Fruit fly (Drosophila melanogaster): ENCODE results near the gene CG33647.
A peak's percentile ranks its signal among the peaks of the same experiment; 100 is the strongest.

The CG33647 gene

dm6 chr3L:19275491-19275890, 39.3 kb downstream of the CG33647 start, which contains the start of gene CG14086:
TSS of gene CG14086 (plus strand) at chr3L:19275791.
- TF ChIP-seq ey (GFP tag; optimal IDR thresholded peaks at IDR 0.05), result no peak
- TF ChIP-seq Hr78 (GFP tag; optimal IDR thresholded peaks at IDR 0.05), result no peak
- TF ChIP-seq fru (GFP tag; optimal IDR thresholded peaks at IDR 0.05), result no peak
- TF ChIP-seq psq (GFP tag; optimal IDR thresholded peaks at IDR 0.05), result no peak
- TF ChIP-seq CrebA (GFP tag; optimal IDR thresholded peaks at IDR 0.05; ENCODE audit: borderline replicate concordance), result no peak
- no peak for TF ChIP-seq Dfd (GFP tag; optimal IDR thresholded peaks at IDR 0.05)
- TF ChIP-seq dsf (GFP tag; optimal IDR thresholded peaks at IDR 0.05; ENCODE audit: borderline replicate concordance), result no peak
- no peak for TF ChIP-seq tai (GFP tag; optimal IDR thresholded peaks at IDR 0.05)
- no peak for TF ChIP-seq lola (GFP tag; optimal IDR thresholded peaks at IDR 0.05)
- TF ChIP-seq sage (GFP tag; optimal IDR thresholded peaks at IDR 0.05), result no peak
- no peak for TF ChIP-seq pan (optimal IDR thresholded peaks at IDR 0.05)
- no peak for TF ChIP-seq Myc (optimal IDR thresholded peaks at IDR 0.05)
- TF ChIP-seq jim (GFP tag; optimal IDR thresholded peaks at IDR 0.05), result no peak
- TF ChIP-seq OdsH (GFP tag; optimal IDR thresholded peaks at IDR 0.05), result no peak

- TF ChIP-seq Dfd (GFP tag; optimal IDR thresholded peaks at IDR 0.05) (peak; percentile 98), dsf (GFP tag; optimal IDR thresholded peaks at IDR 0.05; ENCODE audit: borderline replicate concordance) (no peak), CG9705 (GFP tag; optimal IDR thresholded peaks at IDR 0.05) (no peak), sv (GFP tag; optimal IDR thresholded peaks at IDR 0.05) (no peak), jim (GFP tag; optimal IDR thresholded peaks at IDR 0.05) (no peak), CrebA (GFP tag; optimal IDR thresholded peaks at IDR 0.05; ENCODE audit: borderline replicate concordance) (no peak), N (GFP tag; optimal IDR thresholded peaks at IDR 0.05) (no peak)
These were observed 44.1 kb downstream of the CG33647 start for dm6 chr3L:19280283-19280682.

- no peak for TF ChIP-seq woc (GFP tag; optimal IDR thresholded peaks at IDR 0.05)
- TF ChIP-seq Jra (GFP tag; optimal IDR thresholded peaks at IDR 0.05), result no peak
- TF ChIP-seq lola (GFP tag; optimal IDR thresholded peaks at IDR 0.05), result no peak
- no peak for TF ChIP-seq ey (GFP tag; optimal IDR thresholded peaks at IDR 0.05)
- TF ChIP-seq rgr (GFP tag; optimal IDR thresholded peaks at IDR 0.05), result no peak
- no peak for TF ChIP-seq sage (GFP tag; optimal IDR thresholded peaks at IDR 0.05)
- TF ChIP-seq CrebA (GFP tag; optimal IDR thresholded peaks at IDR 0.05; ENCODE audit: borderline replicate concordance), result no peak
- no peak for TF ChIP-seq usp (GFP tag; optimal IDR thresholded peaks at IDR 0.05)
- no peak for TF ChIP-seq HLH106 (tag; optimal IDR thresholded peaks at IDR 0.05)
- TF ChIP-seq Hnf4 (GFP tag; optimal IDR thresholded peaks at IDR 0.05), result no peak
- TF ChIP-seq pan (optimal IDR thresholded peaks at IDR 0.05), result no peak
- no peak for TF ChIP-seq psq (GFP tag; optimal IDR thresholded peaks at IDR 0.05)
- no peak for TF ChIP-seq Sp1 (GFP tag; optimal IDR thresholded peaks at IDR 0.05)
- TF ChIP-seq Dif (GFP tag; optimal IDR thresholded peaks at IDR 0.05; ENCODE audit: partially characterized antibody), result no peak
These were observed 44.5 kb downstream of the CG33647 start, which contains the start of gene CG14089 for dm6 chr3L:19280700-19281099. TSS of gene CG14089 (minus strand) at chr3L:19280800.

Measured in whole organism, wandering third instar larva.